Fruit fly (Drosophila melanogaster) whole organism, prepupa: ENCODE measurements around the gene Wnk.

Experiments
- CG10631 ChIP-seq: fragments of 200-800 bp; sonication (Bioruptor generic); optimal IDR thresholded peaks from 2 replicates; lab custom pipeline; 2016; ENCODE audit warnings: missing biosample characterization, missing genetic modification characterization
- CG10669 ChIP-seq: fragments of 200-800 bp; sonication (Bioruptor generic); optimal IDR thresholded peaks from 3 replicates; lab custom pipeline; 2018; ENCODE audit warnings: missing biosample characterization, mild to moderate bottlenecking, missing genetic modification characterization, moderate library complexity
- CG15336 ChIP-seq: fragments of 200-800 bp; sonication (Bioruptor generic); IDR thresholded peaks from 2 replicates; pipeline ENCODE4 v1.3.6; 2022; ENCODE audit warnings: missing biosample characterization, missing genetic modification characterization
- CG1621 ChIP-seq: fragments of 200-800 bp; sonication (Bioruptor generic); optimal IDR thresholded peaks from 3 replicates; lab custom pipeline; 2018; ENCODE audit warnings: missing biosample characterization, mild to moderate bottlenecking, missing genetic modification characterization
- CG31627 ChIP-seq: fragments of 200-800 bp; sonication (Bioruptor generic); optimal IDR thresholded peaks from 3 replicates; lab custom pipeline; 2016; ENCODE audit warnings: missing biosample characterization, missing genetic modification characterization
- CG32006 ChIP-seq: fragments of 200-800 bp; sonication (Bioruptor generic); optimal IDR thresholded peaks from 3 replicates; lab custom pipeline; 2017; ENCODE audit warnings: missing biosample characterization, mild to moderate bottlenecking, missing genetic modification characterization
- CG34406 ChIP-seq: fragments of 200-800 bp; sonication (Bioruptor generic); optimal IDR thresholded peaks from 3 replicates; lab custom pipeline; 2016; ENCODE audit warnings: missing biosample characterization, missing genetic modification characterization
- CG3919 ChIP-seq: fragments of 200-800 bp; sonication (Bioruptor generic); optimal IDR thresholded peaks from 3 replicates; lab custom pipeline; 2016; ENCODE audit warnings: missing biosample characterization, missing genetic modification characterization
- CG6163 ChIP-seq: fragments of 200-800 bp; sonication (Bioruptor generic); IDR thresholded peaks from 3 replicates; pipeline ENCODE4 v1.3.6; 2022; ENCODE audit warnings: missing biosample characterization, missing genetic modification characterization
- CG6276 ChIP-seq: fragments of 200-800 bp; sonication (Bioruptor generic); optimal IDR thresholded peaks from 2 replicates; lab custom pipeline; 2017; ENCODE audit warnings: missing biosample characterization, mild to moderate bottlenecking, missing genetic modification characterization
- CG6792 ChIP-seq: fragments of 200-800 bp; sonication (Bioruptor generic); optimal IDR thresholded peaks from 3 replicates; lab custom pipeline; 2016; ENCODE audit warnings: missing biosample characterization, missing genetic modification characterization
- CG6808 ChIP-seq: fragments of 200-800 bp; sonication (Bioruptor generic); optimal IDR thresholded peaks from 3 replicates; lab custom pipeline; 2017; ENCODE audit warnings: missing biosample characterization, missing genetic modification characterization, mild to moderate bottlenecking, moderate library complexity, missing genetic modification reagents
- CG6854 ChIP-seq: fragments of 200-800 bp; sonication (Bioruptor generic); optimal IDR thresholded peaks from 2 replicates; lab custom pipeline; 2017; ENCODE audit warnings: missing biosample characterization, mild to moderate bottlenecking, missing genetic modification characterization
- CG8319 ChIP-seq: fragments of 200-800 bp; sonication (Bioruptor generic); optimal IDR thresholded peaks from 3 replicates; lab custom pipeline; 2016; ENCODE audit warnings: missing biosample characterization, missing genetic modification characterization
- CG8632 ChIP-seq: fragments of 200-800 bp; sonication (Bioruptor generic); optimal IDR thresholded peaks from 3 replicates; lab custom pipeline; 2016; ENCODE audit warnings: missing biosample characterization, missing genetic modification characterization
- CG9139 ChIP-seq: fragments of 200-800 bp; sonication (Bioruptor generic); optimal IDR thresholded peaks from 3 replicates; lab custom pipeline; 2017; ENCODE audit warnings: missing biosample characterization, mild to moderate bottlenecking, missing genetic modification characterization
- Eip75B ChIP-seq: fragments of 200-800 bp; sonication (Bioruptor generic); optimal IDR thresholded peaks from 3 replicates; lab custom pipeline; 2016; ENCODE audit warnings: missing biosample characterization, missing genetic modification characterization
- Eip78C ChIP-seq: fragments of 200-800 bp; sonication (Bioruptor generic); peaks from one replicate; lab custom pipeline; 2016; ENCODE audit warnings: missing biosample characterization, missing genetic modification characterization
- Ets21C ChIP-seq: fragments of 200-800 bp; sonication (Bioruptor generic); optimal IDR thresholded peaks from 3 replicates; lab custom pipeline; 2016; ENCODE audit warnings: missing biosample characterization, missing genetic modification characterization
- Ets96B ChIP-seq: fragments of 200-800 bp; optimal IDR thresholded peaks from 2 replicates; lab custom pipeline; 2019; ENCODE audit warnings: missing biosample characterization, mild to moderate bottlenecking, missing genetic modification characterization, moderate library complexity
- Gug ChIP-seq: fragments of 200-800 bp; sonication (Bioruptor generic); IDR thresholded peaks from 2 replicates; pipeline ENCODE4 v1.3.6; 2022; ENCODE audit warnings: missing biosample characterization, missing genetic modification characterization
- Hr38 ChIP-seq: sonication (Bioruptor generic); optimal IDR thresholded peaks from 2 replicates; lab custom pipeline; 2016; ENCODE audit warnings: missing biosample characterization, missing genetic modification characterization
- Lpt ChIP-seq: fragments of 200-800 bp; sonication (Bioruptor generic); optimal IDR thresholded peaks from 3 replicates; lab custom pipeline; 2016; ENCODE audit warnings: missing biosample characterization, missing genetic modification characterization
- Met ChIP-seq: fragments of 200-800 bp; sonication (Bioruptor generic); optimal IDR thresholded peaks from 3 replicates; lab custom pipeline; 2016; ENCODE audit warnings: missing biosample characterization, missing genetic modification characterization
- OdsH ChIP-seq: fragments of 200-800 bp; sonication (Bioruptor generic); optimal IDR thresholded peaks from 3 replicates; lab custom pipeline; 2016; ENCODE audit warnings: missing biosample characterization, missing genetic modification characterization
- Smox ChIP-seq: fragments of 200-800 bp; sonication (Bioruptor generic); optimal IDR thresholded peaks from 3 replicates; lab custom pipeline; 2016; ENCODE audit warnings: missing biosample characterization, missing genetic modification characterization
- Sox14 ChIP-seq: fragments of 200-800 bp; sonication (Bioruptor generic); optimal IDR thresholded peaks from 3 replicates; lab custom pipeline; 2016; ENCODE audit warnings: missing biosample characterization, missing genetic modification characterization
- achi ChIP-seq: fragments of 200-800 bp; sonication (Bioruptor generic); optimal IDR thresholded peaks from 3 replicates; lab custom pipeline; 2016; ENCODE audit warnings: missing biosample characterization, missing genetic modification characterization
- dsx ChIP-seq: fragments of 200-800 bp; optimal IDR thresholded peaks from 3 replicates; lab custom pipeline; 2019; ENCODE audit warnings: missing biosample characterization, mild to moderate bottlenecking, missing genetic modification characterization, moderate library complexity; ENCODE audit not compliant: poor library complexity, severe bottlenecking
- fd85E ChIP-seq: fragments of 200-800 bp; sonication (Bioruptor generic); optimal IDR thresholded peaks from 3 replicates; lab custom pipeline; 2016; ENCODE audit warnings: missing biosample characterization, missing genetic modification characterization
- fkh ChIP-seq: fragments of 200-800 bp; sonication (Bioruptor generic); optimal IDR thresholded peaks from 3 replicates; lab custom pipeline; 2017; ENCODE audit warnings: missing biosample characterization, mild to moderate bottlenecking, missing genetic modification characterization, moderate library complexity
- lz ChIP-seq: fragments of 200-800 bp; sonication (Bioruptor generic); optimal IDR thresholded peaks from 3 replicates; lab custom pipeline; 2016; ENCODE audit warnings: missing biosample characterization, missing genetic modification characterization
- salr ChIP-seq, 2 experiments: fragments of 200-800 bp; sonication (Bioruptor generic); optimal IDR thresholded peaks; 3 replicates each; lab custom pipeline; 2016 to 2018; ENCODE audit warnings: missing biosample characterization in 2 of 2, missing genetic modification characterization in 2 of 2, mild to moderate bottlenecking in 1 of 2
- spab ChIP-seq: fragments of 200-800 bp; sonication (Bioruptor generic); optimal IDR thresholded peaks from 2 replicates; lab custom pipeline; 2017; ENCODE audit warnings: missing biosample characterization, mild to moderate bottlenecking, missing genetic modification characterization, missing genetic modification reagents
- ss ChIP-seq, 2 experiments: fragments of 200-800 bp; sonication (Bioruptor generic); optimal IDR thresholded peaks; 2 replicates in 1 of 2; 3 replicates in 1 of 2; lab custom pipeline; 2017 to 2018; ENCODE audit warnings: mild to moderate bottlenecking in 2 of 2, missing biosample characterization in 2 of 2, missing genetic modification characterization in 2 of 2, moderate library complexity in 1 of 2
- svp ChIP-seq: fragments of 200-800 bp; sonication (Bioruptor generic); peaks from one replicate; lab custom pipeline; 2016; ENCODE audit warnings: missing biosample characterization, missing genetic modification characterization
- topi ChIP-seq: fragments of 200-800 bp; sonication (Bioruptor generic); optimal IDR thresholded peaks from 3 replicates; lab custom pipeline; 2016; ENCODE audit warnings: missing biosample characterization, missing genetic modification characterization
- vri ChIP-seq: fragments of 200-800 bp; sonication (Bioruptor generic); optimal IDR thresholded peaks from 3 replicates; lab custom pipeline; 2016; ENCODE audit warnings: missing biosample characterization, mild to moderate bottlenecking, missing genetic modification characterization

The Wnk gene

dm6 chr3L:21594408-21594807 lies 39.7 kb upstream of the Wnk start (continued):
- peak; percentile 54 for TF ChIP-seq dsx (GFP tag; lab: Kevin White, UChicago)
- peak; percentile 53 for TF ChIP-seq CG1621 (tag; lab: Kevin White, UChicago)
- peak; percentile 64 for TF ChIP-seq Sox14
- peak; percentile 47 for TF ChIP-seq spab (GFP tag; lab: Kevin White, UChicago)
- peak; percentile 46 for TF ChIP-seq vri
- peak; percentile 72; the same call in 2 of the 3 replicates for TF ChIP-seq CG6163
- TF ChIP-seq OdsH = peak; percentile 48
- TF ChIP-seq Met (GFP tag; lab: Kevin White, UChicago) = peak; percentile 71
- peak; percentile 67 for TF ChIP-seq CG31627 (GFP tag; lab: Kevin White, UChicago)
- TF ChIP-seq Ets96B = peak; percentile 43
- TF ChIP-seq Smox = peak; percentile 51
- no peak for TF ChIP-seq fd85E (GFP tag; lab: Kevin White, UChicago)

DNA sequence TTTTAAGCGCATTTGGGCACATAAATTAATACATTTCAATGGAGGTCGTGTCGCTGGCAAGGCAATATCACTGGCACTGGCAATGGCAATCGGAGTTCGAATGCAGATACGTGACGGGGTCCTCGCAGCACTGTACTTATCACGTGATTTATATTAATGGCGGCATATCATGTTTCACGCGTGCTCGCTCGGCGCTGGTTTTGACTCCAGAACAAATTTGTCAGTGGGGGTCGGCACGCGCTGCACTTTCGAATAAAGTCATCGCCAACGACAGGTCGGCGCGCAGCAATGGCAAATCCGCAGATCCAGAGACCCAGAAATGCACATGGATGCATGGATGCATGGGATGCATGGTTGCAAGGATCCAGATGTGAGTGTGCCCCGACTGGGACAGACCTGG lies 36.5 kb upstream of the Wnk start:
- TF ChIP-seq svp (GFP tag; lab: Kevin White, UChicago) (peak; percentile 54), Lpt (GFP tag; lab: Kevin White, UChicago) (no peak), ss (GFP tag; optimal IDR thresholded peaks at IDR 0.05; lab: Kevin White, UChicago) (peak in 1 of 2 experiments; percentile 53), spab (GFP tag; lab: Kevin White, UChicago) (no peak)

DNA sequence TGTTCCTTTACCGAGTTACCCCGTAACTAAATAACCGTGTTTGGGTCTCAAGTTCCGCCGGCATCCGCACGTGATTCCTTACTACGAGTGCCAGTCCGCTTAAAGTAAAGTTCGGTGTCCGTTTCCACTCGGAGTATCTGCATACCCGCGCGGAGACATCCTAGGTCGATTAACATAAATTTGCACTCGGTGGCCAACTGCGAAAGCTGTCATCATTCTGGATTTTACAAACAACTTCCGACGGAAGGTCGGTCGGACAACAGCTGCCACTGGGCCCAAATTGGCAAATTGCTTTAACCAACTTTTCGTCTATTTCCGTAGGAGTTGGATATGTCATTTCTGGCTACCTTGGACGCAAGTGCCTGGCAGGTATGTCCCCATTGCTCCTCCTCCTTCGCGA lies 31.8 kb upstream of the Wnk start, which contains the start of gene TfAP-2:
Gene TfAP-2, plus strand, starts transcription at position 301 of the 400 bp plus-strand sequence.
- no peak for TF ChIP-seq Met (GFP tag; lab: Kevin White, UChicago)
- no peak for TF ChIP-seq CG9139 (GFP tag; lab: Kevin White, UChicago)
- TF ChIP-seq CG32006 (GFP tag; lab: Kevin White, UChicago) = no peak
- no peak for TF ChIP-seq topi (GFP tag; lab: Kevin White, UChicago)
- TF ChIP-seq CG1621 (tag; lab: Kevin White, UChicago) = no peak
- TF ChIP-seq CG8632 (GFP tag; lab: Kevin White, UChicago) = no peak
- TF ChIP-seq Sox14 = no peak
- no peak for TF ChIP-seq lz (GFP tag; lab: Kevin White, UChicago)
- no peak for TF ChIP-seq salr (GFP tag; optimal IDR thresholded peaks at IDR 0.05; lab: Kevin White, UChicago)

DNA sequence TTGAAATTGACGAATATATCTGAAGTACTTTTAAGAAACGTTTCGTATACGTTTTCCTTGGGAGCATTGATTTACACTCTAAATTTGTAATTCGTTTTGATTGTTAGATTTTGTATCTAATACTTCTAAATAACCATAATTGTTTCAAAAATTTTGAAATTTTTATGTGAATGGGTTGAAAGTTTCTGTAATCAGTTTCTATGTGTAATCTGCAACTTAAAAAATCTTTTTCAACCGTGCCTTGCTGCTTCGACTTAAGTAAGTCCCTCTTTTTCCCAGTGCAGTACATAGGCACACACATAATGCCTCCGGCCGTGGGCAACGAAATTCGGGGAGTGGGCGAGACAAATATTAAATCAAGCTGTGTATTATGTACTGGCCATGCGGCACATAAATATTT lies 30.7 kb upstream of the Wnk start:
- TF ChIP-seq vri (no peak), CG3919 (GFP tag; lab: Kevin White, UChicago) (no peak), Eip78C (peak; percentile 28), Lpt (GFP tag; lab: Kevin White, UChicago) (no peak)

- TF ChIP-seq CG15336 (0 out of 2 replicates have a peak, but pooled peaks have one; percentile 25), CG8319 (GFP tag; lab: Kevin White, UChicago) (no peak), CG6854 (GFP tag; lab: Kevin White, UChicago) (peak; percentile 37), ss (GFP tag; optimal IDR thresholded peaks at IDR 0.05; lab: Kevin White, UChicago) (peak; percentile 15 to 27), Eip78C (peak; percentile 28), CG10631 (GFP tag; lab: Kevin White, UChicago) (no peak)
These were observed 30.0 kb upstream of the Wnk start for dm6 chr3L:21584683-21585082.

DNA sequence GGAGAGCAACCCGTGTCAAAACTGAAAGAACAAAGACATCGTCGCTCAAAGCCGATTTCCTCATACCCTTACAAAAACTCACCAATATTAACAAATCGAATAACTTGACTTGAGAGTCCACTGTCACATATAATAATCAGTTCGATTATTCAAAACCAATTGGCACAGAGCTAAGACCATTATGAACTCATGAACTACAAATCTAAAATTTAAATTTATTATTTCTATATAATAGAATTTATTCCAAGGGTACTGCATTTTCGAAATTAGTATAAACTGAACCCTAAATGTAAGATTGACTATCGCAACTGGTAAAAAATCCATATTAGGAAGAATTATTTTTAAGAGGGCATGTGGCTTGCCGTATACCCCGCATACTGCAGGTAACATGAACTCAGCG lies 27.3 kb upstream of the Wnk start:
- TF ChIP-seq CG15336 = no peak
- TF ChIP-seq CG6808 (GFP tag; lab: Kevin White, UChicago) = peak; percentile 29
- TF ChIP-seq Met (GFP tag; lab: Kevin White, UChicago) = peak; percentile 28
- TF ChIP-seq CG34406 (GFP tag; lab: Kevin White, UChicago) = peak; percentile 11
- TF ChIP-seq CG6276 = no peak
- TF ChIP-seq spab (GFP tag; lab: Kevin White, UChicago) = no peak
- peak; percentile 81 for TF ChIP-seq Eip78C
- TF ChIP-seq svp (GFP tag; lab: Kevin White, UChicago) = peak; percentile 74
- TF ChIP-seq achi (GFP tag; lab: Kevin White, UChicago) = peak; percentile 4
- peak; percentile 38 for TF ChIP-seq OdsH
- TF ChIP-seq CG10631 (GFP tag; lab: Kevin White, UChicago) = peak; percentile 24
- peak; percentile 29 for TF ChIP-seq CG10669 (GFP tag; lab: Kevin White, UChicago)
- peak; percentile 1 for TF ChIP-seq Eip75B
- TF ChIP-seq lz (GFP tag; lab: Kevin White, UChicago) = no peak
- peak; percentile 10 for TF ChIP-seq CG6792 (GFP tag; lab: Kevin White, UChicago)
- TF ChIP-seq dsx (GFP tag; lab: Kevin White, UChicago) = no peak
- peak in 1 of 2 experiments; percentile 7 for TF ChIP-seq ss (GFP tag; optimal IDR thresholded peaks at IDR 0.05; lab: Kevin White, UChicago)
- TF ChIP-seq fkh (GFP tag; lab: Kevin White, UChicago) = no peak
- TF ChIP-seq CG9139 (GFP tag; lab: Kevin White, UChicago) = peak; percentile 3
- TF ChIP-seq topi (GFP tag; lab: Kevin White, UChicago) = peak; percentile 34
- no peak for TF ChIP-seq Gug (GFP tag; lab: Robert Waterston, UW)
- TF ChIP-seq Ets21C (GFP tag; lab: Kevin White, UChicago) = no peak
- TF ChIP-seq Smox = peak; percentile 27
- TF ChIP-seq CG8632 (GFP tag; lab: Kevin White, UChicago) = peak; percentile 31
- TF ChIP-seq Hr38 = no peak
- peak in 1 of 2 experiments; percentile 3 for TF ChIP-seq salr (GFP tag; optimal IDR thresholded peaks at IDR 0.05; lab: Kevin White, UChicago)
